Fruit fly (Drosophila melanogaster): ENCODE measurements around the gene hyx.

The hyx gene

dm6 chr3R:8992928-8993579 lies 45.5 kb upstream of the hyx start, which contains the start of gene CG11975 (continued):
- TF ChIP-seq CG34224 (GFP tag; IDR thresholded peaks at IDR 0.05; ENCODE audit: partially characterized antibody) = peak; percentile 61; the same call in 2 of the 3 replicates
- TF ChIP-seq sd (tag; optimal IDR thresholded peaks at IDR 0.05) = no peak
- TF ChIP-seq CG43689 (GFP tag; IDR thresholded peaks at IDR 0.05) = no peak
- peak; percentile 87 for TF ChIP-seq ems (GFP tag; optimal IDR thresholded peaks at IDR 0.05)
- 0 out of 2 replicates have a peak, but pooled peaks have one; percentile 12 for TF ChIP-seq Adf1 (GFP tag; IDR thresholded peaks at IDR 0.05)
- 0 out of 3 replicates have a peak, but pooled peaks have one; percentile 4 for TF ChIP-seq CG7963 (GFP tag; IDR thresholded peaks at IDR 0.05; ENCODE audit: partially characterized antibody)
- peak; percentile 62 for TF ChIP-seq Bteb2 (GFP tag; optimal IDR thresholded peaks at IDR 0.05)
- TF ChIP-seq CG16779 (GFP tag; IDR thresholded peaks at IDR 0.05) = no peak
- no peak for TF ChIP-seq CG12219 (GFP tag; optimal IDR thresholded peaks at IDR 0.05)
- 0 out of 2 replicates have a peak, but pooled peaks have one; percentile 46 for TF ChIP-seq bbx (GFP tag; IDR thresholded peaks at IDR 0.05; ENCODE audit: partially characterized antibody)
- TF ChIP-seq Ravus (GFP tag; IDR thresholded peaks at IDR 0.05) = no peak
- peak; percentile 50 for TF ChIP-seq ewg (GFP tag; optimal IDR thresholded peaks at IDR 0.05)
- TF ChIP-seq CG17829 (tag; optimal IDR thresholded peaks at IDR 0.05) = peak; percentile 72
- peak; percentile 63 for TF ChIP-seq CG33557 (GFP tag; optimal IDR thresholded peaks at IDR 0.05)
- TF ChIP-seq stwl (tag; optimal IDR thresholded peaks at IDR 0.05) = peak; percentile 62
- TF ChIP-seq CG10654 (GFP tag; optimal IDR thresholded peaks at IDR 0.05) = peak; percentile 69
- peak; percentile 92 for TF ChIP-seq CG4617 (GFP tag; optimal IDR thresholded peaks at IDR 0.05; ENCODE audit: borderline replicate concordance)
- TF ChIP-seq MBD-R2 (GFP tag; IDR thresholded peaks at IDR 0.05) = peak; percentile 89
- TF ChIP-seq CG1529 (GFP tag; optimal IDR thresholded peaks at IDR 0.05) = peak; percentile 51
- no peak for TF ChIP-seq odd (GFP tag; optimal IDR thresholded peaks at IDR 0.05)
- TF ChIP-seq CG4282 (GFP tag; optimal IDR thresholded peaks at IDR 0.05) = peak; percentile 43
- TF ChIP-seq CG12659 (GFP tag; optimal IDR thresholded peaks at IDR 0.05) = peak; percentile 83
- TF ChIP-seq Gug (GFP tag; IDR thresholded peaks at IDR 0.05) = peak; percentile 56; the same call in 1 of the 4 replicates
- peak; percentile 60 for TF ChIP-seq crc (GFP tag; optimal IDR thresholded peaks at IDR 0.05)
- no peak for TF ChIP-seq CTCF (GFP tag; optimal IDR thresholded peaks at IDR 0.05)
- TF ChIP-seq CG17361 (GFP tag; IDR thresholded peaks at IDR 0.05) = peak; percentile 80
- TF ChIP-seq CG2116 (GFP tag; optimal IDR thresholded peaks at IDR 0.05) = peak; percentile 89
- TF ChIP-seq fd64A (GFP tag; optimal IDR thresholded peaks at IDR 0.05) = no peak
- TF ChIP-seq chn (GFP tag; optimal IDR thresholded peaks at IDR 0.05) = peak; percentile 95
- peak; percentile 86 for TF ChIP-seq HmgZ (tag; optimal IDR thresholded peaks at IDR 0.05)
- no peak for TF ChIP-seq Lpt (GFP tag; optimal IDR thresholded peaks at IDR 0.05)
- TF ChIP-seq toy (GFP tag; IDR thresholded peaks at IDR 0.05) = no peak
- peak; percentile 83 for TF ChIP-seq phol (tag; optimal IDR thresholded peaks at IDR 0.05)
- peak; percentile 83 for TF ChIP-seq Hsf (GFP tag; optimal IDR thresholded peaks at IDR 0.05)
- 0 out of 2 replicates have a peak, but pooled peaks have one; percentile 47 for TF ChIP-seq CG6689 (GFP tag; IDR thresholded peaks at IDR 0.05)
- TF ChIP-seq CG4328 (GFP tag; optimal IDR thresholded peaks at IDR 0.05) = peak; percentile 30
- TF ChIP-seq CG12104 (GFP tag; optimal IDR thresholded peaks at IDR 0.05) = peak; percentile 60
- TF ChIP-seq CG30020 (tag; optimal IDR thresholded peaks at IDR 0.05) = peak; percentile 63
- no peak for TF ChIP-seq CG2678 (tag; optimal IDR thresholded peaks at IDR 0.05)
- peak; percentile 72 for TF ChIP-seq CG9817 (tag; optimal IDR thresholded peaks at IDR 0.05)
- TF ChIP-seq CG14014 (GFP tag; IDR thresholded peaks at IDR 0.05) = peak; percentile 57; the same call in 1 of the 2 replicates
- TF ChIP-seq stc (GFP tag; IDR thresholded peaks at IDR 0.05) = no peak
- peak; percentile 70 for TF ChIP-seq Dad (GFP tag; optimal IDR thresholded peaks at IDR 0.05)
- TF ChIP-seq wek (GFP tag; optimal IDR thresholded peaks at IDR 0.05) = no peak
- peak; percentile 66 for TF ChIP-seq sima (GFP tag; optimal IDR thresholded peaks at IDR 0.05)
- no peak for TF ChIP-seq CG15269 (tag; optimal IDR thresholded peaks at IDR 0.05)
- no peak for TF ChIP-seq B-H1 (GFP tag; IDR thresholded peaks at IDR 0.05)
- peak; percentile 84 for TF ChIP-seq CG8944 (GFP tag; optimal IDR thresholded peaks at IDR 0.05)
- TF ChIP-seq CG4360 (GFP tag; IDR thresholded peaks at IDR 0.05) = no peak
- TF ChIP-seq CG7928 (GFP tag; optimal IDR thresholded peaks at IDR 0.05) = no peak
